Worm (Caenorhabditis elegans): ENCODE results near the gene dcn-1.

DNA sequence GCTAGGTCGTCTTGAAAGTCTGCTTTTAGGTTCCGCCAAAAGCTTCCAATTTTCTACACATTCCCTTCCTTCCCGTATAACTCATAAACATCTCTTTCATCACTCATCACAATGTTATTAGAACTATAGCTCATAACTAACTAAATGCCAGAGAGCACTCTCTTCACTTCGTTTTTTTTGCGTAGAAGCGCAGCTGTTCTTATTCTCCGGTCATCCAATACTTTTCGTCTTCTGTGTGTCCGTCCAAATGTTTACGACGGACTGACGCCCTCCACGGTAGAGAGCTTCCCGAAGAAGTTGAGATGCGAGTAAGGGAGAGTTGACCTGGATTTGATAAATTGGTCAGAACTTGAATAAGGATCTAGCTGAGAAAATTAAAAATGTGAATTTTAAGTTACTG lies 45.5 kb downstream of the dcn-1 start:
- TF ChIP-seq blmp-1 (tag; optimal IDR thresholded peaks at IDR 0.05; ENCODE audit: insufficient read depth) (no peak), unc-39 (tag; optimal IDR thresholded peaks at IDR 0.05) (no peak), F13H6.1 (tag; optimal IDR thresholded peaks at IDR 0.05) (no peak), mab-5 (tag; optimal IDR thresholded peaks at IDR 0.05) (no peak), snpc-4 (tag; optimal IDR thresholded peaks at IDR 0.05) (no peak), ztf-1 (GFP tag; conservative IDR thresholded peaks at IDR 0.05) (no peak), ceh-82 (tag; optimal IDR thresholded peaks at IDR 0.05) (no peak), alr-1 (tag; optimal IDR thresholded peaks at IDR 0.05) (no peak), elt-1 (tag; optimal IDR thresholded peaks at IDR 0.05) (no peak), ama-1 (optimal IDR thresholded peaks at IDR 0.05) (no peak), dmd-4 (tag; optimal IDR thresholded peaks at IDR 0.05) (no peak), nhr-237 (tag; optimal IDR thresholded peaks at IDR 0.05) (no peak), nhr-77 (tag; optimal IDR thresholded peaks at IDR 0.05) (no peak), nhr-11 (tag; optimal IDR thresholded peaks at IDR 0.05) (no peak)

All from whole organism, L2 larva.